Worm (Caenorhabditis elegans) whole organism, young adult: ENCODE results near the gene srw-130.

Source experiments
- B0019.2 ChIP-seq: fragments of 200-800 bp; sonication (Bioruptor generic); conservative IDR thresholded peaks from 2 replicates; pipeline ENCODE4 v1.3.6; 2022; ENCODE audit warnings: missing genetic modification reagents, missing genetic modification characterization, missing compliant biosample characterization
- D2030.7 ChIP-seq: fragments of 200-800 bp; sonication (Bioruptor generic); IDR thresholded peaks from 2 replicates; pipeline ENCODE4 v1.3.6; 2022; ENCODE audit warnings: missing genetic modification reagents, missing genetic modification characterization, missing compliant biosample characterization
- T07F8.4 ChIP-seq: sonication (generic microtip); optimal IDR thresholded peaks from 2 replicates; lab custom pipeline; 2016; ENCODE audit warnings: mild to moderate bottlenecking, missing genetic modification characterization, moderate library complexity, missing compliant biosample characterization
- ama-1 ChIP-seq, 3 experiments: fragments of 150-350 bp in 1 of 3; sonication (generic microtip) in 2 of 3; optimal IDR thresholded peaks; 2 replicates each; lab custom pipeline; 2014 to 2018; ENCODE audit warnings: missing biosample characterization in 2 of 3, missing genetic modification characterization in 2 of 3, missing genetic modification reagents in 2 of 3
- ccch-3 ChIP-seq: fragments of 200-800 bp; sonication (Bioruptor generic); optimal IDR thresholded peaks from 2 replicates; lab custom pipeline; 2018; ENCODE audit warnings: mild to moderate bottlenecking, missing genetic modification characterization, missing compliant biosample characterization
- egrh-3 ChIP-seq: fragments of 200-800 bp; sonication (Bioruptor generic); IDR thresholded peaks from 2 replicates; pipeline ENCODE4 v1.3.6; 2022; ENCODE audit warnings: missing genetic modification reagents, missing genetic modification characterization, missing compliant biosample characterization
- madf-8 ChIP-seq: fragments of 200-800 bp; sonication (Bioruptor generic); conservative IDR thresholded peaks from 2 replicates; pipeline ENCODE4 v1.3.6; 2022; ENCODE audit warnings: missing genetic modification reagents, missing genetic modification characterization, missing compliant biosample characterization
- nhr-179 ChIP-seq: sonication (generic microtip); optimal IDR thresholded peaks from 2 replicates; lab custom pipeline; 2016; ENCODE audit warnings: mild to moderate bottlenecking, missing genetic modification characterization, missing compliant biosample characterization
- unc-62 ChIP-seq: fragments of 150-350 bp; optimal IDR thresholded peaks from 2 replicates; lab custom pipeline; 2014; ENCODE audit warnings: missing biosample characterization, missing genetic modification reagents, missing genetic modification characterization
- ztf-18 ChIP-seq: sonication (generic microtip); optimal IDR thresholded peaks from 2 replicates; lab custom pipeline; 2016; ENCODE audit warnings: missing genotype, mild to moderate bottlenecking, missing genetic modification characterization, missing compliant biosample characterization

DNA sequence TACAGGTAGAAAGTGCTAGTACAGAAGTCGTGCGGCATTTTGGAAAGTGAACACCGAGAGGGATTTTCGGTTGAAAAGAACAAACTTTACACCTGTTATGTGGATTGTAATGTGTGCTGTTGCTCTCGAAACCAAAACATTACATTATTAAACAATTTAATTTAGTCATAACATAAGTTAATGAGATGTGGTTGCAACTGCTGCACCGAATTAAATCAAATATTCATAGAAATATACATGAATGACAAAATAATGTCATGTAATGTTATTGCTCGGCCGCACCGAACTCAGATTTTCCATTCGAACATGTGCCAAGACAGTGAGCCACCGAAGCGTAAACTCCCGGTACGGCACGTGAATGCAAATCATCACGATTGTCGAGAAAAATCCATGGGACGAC, 46.2 kb upstream of the srw-130 start, which contains the start of gene srh-213:
- no peak for TF ChIP-seq unc-62 (GFP tag; lab: Kevin White, UChicago)
- no peak for TF ChIP-seq ccch-3 (GFP tag; lab: Kevin White, UChicago)
- no peak for TF ChIP-seq B0019.2 (GFP tag; lab: Robert Waterston, UW)
- no peak for TF ChIP-seq ama-1 (optimal IDR thresholded peaks at IDR 0.05; lab: Kevin White, UChicago)
- no peak for TF ChIP-seq ama-1 (GFP tag; optimal IDR thresholded peaks at IDR 0.05; lab: Kevin White, UChicago)
- no peak for TF ChIP-seq egrh-3 (GFP tag; lab: Robert Waterston, UW)
- TF ChIP-seq ztf-18 (tag; lab: Kevin White, UChicago) = no peak
- TF ChIP-seq nhr-179 (tag; lab: Kevin White, UChicago) = no peak
- TF ChIP-seq T07F8.4 (tag; lab: Kevin White, UChicago) = no peak
- no peak for TF ChIP-seq madf-8
- no peak for TF ChIP-seq D2030.7 (GFP tag; lab: Robert Waterston, UW)
